Worm (Caenorhabditis elegans): ENCODE results near the gene C37E2.10.

The C37E2.10 gene

DNA sequence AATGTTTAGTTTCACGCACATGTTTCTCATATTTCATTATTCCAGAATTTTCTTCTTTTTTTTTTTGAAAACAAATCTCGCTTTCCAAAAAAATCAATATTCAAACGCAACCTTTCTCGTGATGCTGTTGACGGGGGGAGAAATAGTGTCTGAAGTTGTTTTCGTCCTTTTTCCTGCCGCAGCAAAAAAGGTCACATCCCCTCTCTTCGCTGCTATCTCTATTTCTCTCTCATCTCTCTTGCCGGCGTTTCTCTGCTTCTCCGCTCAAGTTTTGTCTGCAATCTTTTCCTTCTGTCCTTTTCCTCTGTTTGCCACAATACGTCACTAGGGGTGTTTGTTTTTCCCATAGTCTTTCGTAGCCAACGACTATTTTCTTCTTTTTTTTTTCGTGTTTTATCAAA lies 32.0 kb upstream of the C37E2.10 start (continued):
- TF ChIP-seq nhr-237 (tag; optimal IDR thresholded peaks at IDR 0.05) (peak; percentile 52), hlh-17 (GFP tag; optimal IDR thresholded peaks at IDR 0.05; ENCODE audit: borderline replicate concordance) (no peak), ceh-90 (tag; optimal IDR thresholded peaks at IDR 0.05) (peak; percentile 32), ama-1 (optimal IDR thresholded peaks at IDR 0.05) (peak; percentile 11), elt-2 (tag; optimal IDR thresholded peaks at IDR 0.05) (peak; percentile 43), nhr-76 (tag; optimal IDR thresholded peaks at IDR 0.05) (no peak), nhr-19 (GFP tag; conservative IDR thresholded peaks at IDR 0.05) (peak; percentile 58), pax-3 (tag; optimal IDR thresholded peaks at IDR 0.05) (no peak), grh-1 (GFP tag; IDR thresholded peaks at IDR 0.05) (no peak; the same call in 1 of the 2 replicates), swsn-7 (tag; optimal IDR thresholded peaks at IDR 0.05) (peak; percentile 75), snu-23 (GFP tag; optimal IDR thresholded peaks at IDR 0.05) (peak; percentile 92), mef-2 (tag; optimal IDR thresholded peaks at IDR 0.05) (peak; percentile 32), dpl-1 (GFP tag; optimal IDR thresholded peaks at IDR 0.05) (peak in 2 of 3 experiments; percentile 49 to 52), unc-98 (GFP tag; IDR thresholded peaks at IDR 0.05) (no peak), F16B12.6 (tag; optimal IDR thresholded peaks at IDR 0.05) (peak; percentile 13), lin-13 (GFP tag; optimal IDR thresholded peaks at IDR 0.05) (peak; percentile 57), egl-13 (tag; optimal IDR thresholded peaks at IDR 0.05) (no peak), lin-15B (tag; optimal IDR thresholded peaks at IDR 0.05) (no peak), rnt-1 (tag; optimal IDR thresholded peaks at IDR 0.05) (peak; percentile 59), nhr-77 (tag; optimal IDR thresholded peaks at IDR 0.05) (peak; percentile 77), mep-1 (tag; optimal IDR thresholded peaks at IDR 0.05) (peak; percentile 86), nhr-71 (tag; optimal IDR thresholded peaks at IDR 0.05) (peak; percentile 90), tbx-2 (tag; optimal IDR thresholded peaks at IDR 0.05) (peak; percentile 75), lsy-2 (tag; optimal IDR thresholded peaks at IDR 0.05) (peak; percentile 66 to 81), ceh-8 (GFP tag; optimal IDR thresholded peaks at IDR 0.05) (no peak), ceh-82 (tag; optimal IDR thresholded peaks at IDR 0.05) (peak in 2 of 3 experiments; percentile 42 to 76), aha-1 (tag; optimal IDR thresholded peaks at IDR 0.05) (no peak), nhr-12 (tag; optimal IDR thresholded peaks at IDR 0.05) (no peak), Y116A8C.19 (tag; optimal IDR thresholded peaks at IDR 0.05; ENCODE audit: borderline replicate concordance) (no peak), unc-130 (tag; optimal IDR thresholded peaks at IDR 0.05) (peak; percentile 64), fkh-4 (tag; optimal IDR thresholded peaks at IDR 0.05; ENCODE audit: borderline replicate concordance) (no peak), vab-15 (tag; optimal IDR thresholded peaks at IDR 0.05) (no peak), fkh-10 (GFP tag; optimal IDR thresholded peaks at IDR 0.05) (peak; percentile 70), pag-3 (tag; optimal IDR thresholded peaks at IDR 0.05; ENCODE audit: borderline replicate concordance, insufficient read depth) (peak; percentile 72), efl-1 (optimal IDR thresholded peaks at IDR 0.05) (peak; percentile 54 to 59), efl-1 (GFP tag; optimal IDR thresholded peaks at IDR 0.05 in 1 of 2) (peak; percentile 15 to 62), sup-37 (GFP tag; optimal IDR thresholded peaks at IDR 0.05) (no peak)

ce11 chrX:14147400-14147799 lies 31.4 kb upstream of the C37E2.10 start, which contains the start of gene akt-2:
akt-2 (plus strand) TSS chrX:14147700.
- TF ChIP-seq pqm-1 (tag; optimal IDR thresholded peaks at IDR 0.05) (no peak), elt-2 (tag; optimal IDR thresholded peaks at IDR 0.05) (no peak), xbp-1 (tag; optimal IDR thresholded peaks at IDR 0.05) (no peak), mab-9 (GFP tag; IDR thresholded peaks at IDR 0.05) (no peak), C16A3.4 (tag; optimal IDR thresholded peaks at IDR 0.05) (no peak)

- TF ChIP-seq swsn-7 (tag; optimal IDR thresholded peaks at IDR 0.05) (no peak), fkh-10 (GFP tag; optimal IDR thresholded peaks at IDR 0.05) (no peak), isw-1 (GFP tag; IDR thresholded peaks at IDR 0.05) (no peak), grh-1 (GFP tag; IDR thresholded peaks at IDR 0.05) (no peak), ceh-90 (tag; optimal IDR thresholded peaks at IDR 0.05) (no peak), C04F5.9 (tag; optimal IDR thresholded peaks at IDR 0.05) (no peak), irx-1 (tag; optimal IDR thresholded peaks at IDR 0.05) (no peak)
Observed at ce11 chrX:14152644-14153043, 26.1 kb upstream of the C37E2.10 start.

Data from whole organism, L1 larva.